In the genomic region with DNA sequence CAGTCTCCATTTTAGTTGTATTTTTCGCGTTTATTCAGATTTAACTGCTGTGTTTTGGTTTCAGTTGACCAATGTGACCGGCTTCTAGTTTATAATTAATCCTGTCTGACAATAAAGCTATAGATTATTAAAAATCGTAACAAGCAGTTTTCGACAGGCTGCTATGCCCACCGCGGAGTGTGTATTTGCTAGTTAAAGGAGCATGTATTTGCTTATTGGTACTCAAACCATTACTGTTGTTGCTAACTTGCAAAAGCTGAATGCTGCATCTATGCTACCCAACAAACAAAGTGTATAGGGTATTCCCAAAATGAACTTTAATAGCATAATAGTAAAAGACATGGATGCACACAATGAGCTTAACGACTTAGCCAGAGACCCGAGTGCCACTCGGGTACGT, we compare ENCODE assay signal across 6 fruit fly cellular contexts.
TF ChIP-seq lines count a peak whose summit lies in the region.

A gene (minus strand): TSS at position 100 of the 400 bp plus-strand sequence.

- TF ChIP-seq CTCF in S2 (optimal IDR thresholded peaks at IDR 0.05; lab: Kevin White, UChicago), result peak; percentile 53 to 55
- peak; percentile 58 for TF ChIP-seq CTCF in whole organism, embryonic (GFP tag; optimal IDR thresholded peaks at IDR 0.05; lab: Kevin White, UChicago)

TF ChIP-seq in whole organism, adult, 20 proteins besides CTCF, POLR2A, EP300 and RAD21 (continues in another document):
- TF ChIP-seq ovo (GFP tag; optimal IDR thresholded peaks at IDR 0.05; lab: Kevin White, UChicago) (peak; percentile 44), pad (GFP tag; optimal IDR thresholded peaks at IDR 0.05; lab: Kevin White, UChicago) (peak; percentile 23), CG12768 (GFP tag; optimal IDR thresholded peaks at IDR 0.05; lab: Kevin White, UChicago) (peak; percentile 6), kay (GFP tag; lab: Kevin White, UChicago; ENCODE audit: borderline replicate concordance) (no peak), CG11617 (GFP tag; optimal IDR thresholded peaks at IDR 0.05; lab: Kevin White, UChicago) (no peak), bab1 (GFP tag; optimal IDR thresholded peaks at IDR 0.05; lab: Kevin White, UChicago) (peak; percentile 70), cic (GFP tag; optimal IDR thresholded peaks at IDR 0.05; lab: Kevin White, UChicago) (peak; percentile 5), Hr96 (GFP tag; optimal IDR thresholded peaks at IDR 0.05; lab: Kevin White, UChicago) (no peak), Clk (GFP tag; optimal IDR thresholded peaks at IDR 0.05; lab: Kevin White, UChicago) (no peak), Mnt (GFP tag; optimal IDR thresholded peaks at IDR 0.05; lab: Kevin White, UChicago) (peak; percentile 99), CG5204 (GFP tag; optimal IDR thresholded peaks at IDR 0.05; lab: Kevin White, UChicago) (no peak), CG1620 (GFP tag; optimal IDR thresholded peaks at IDR 0.05; lab: Kevin White, UChicago) (peak; percentile 1), Crg-1 (GFP tag; optimal IDR thresholded peaks at IDR 0.05; lab: Kevin White, UChicago) (peak; percentile 53), cnc (optimal IDR thresholded peaks at IDR 0.05; lab: Kevin White, UChicago) (no peak), CG7045 (GFP tag; optimal IDR thresholded peaks at IDR 0.05; lab: Kevin White, UChicago) (no peak), tj (GFP tag; optimal IDR thresholded peaks at IDR 0.05; lab: Kevin White, UChicago) (no peak), CG7101 (tag; optimal IDR thresholded peaks at IDR 0.05; lab: Kevin White, UChicago) (peak; percentile 26)

TF ChIP-seq in whole organism, embryonic, 481 proteins besides CTCF, POLR2A, EP300 and RAD21 (continues in another document):
- TF ChIP-seq lab (GFP tag; optimal IDR thresholded peaks at IDR 0.05; lab: Kevin White, UChicago) (peak; percentile 40), NfI (GFP tag; optimal IDR thresholded peaks at IDR 0.05; lab: Kevin White, UChicago) (peak; percentile 49), dpn (GFP tag; optimal IDR thresholded peaks at IDR 0.05; lab: Kevin White, UChicago) (peak; percentile 64 to 71), CG6654 (GFP tag; optimal IDR thresholded peaks at IDR 0.05; lab: Kevin White, UChicago) (peak; percentile 16), CG17385 (GFP tag; optimal IDR thresholded peaks at IDR 0.05; lab: Kevin White, UChicago) (no peak), Oli (tag; optimal IDR thresholded peaks at IDR 0.05; lab: Kevin White, UChicago) (peak; percentile 3), ken (GFP tag; IDR thresholded peaks at IDR 0.05; lab: Robert Waterston, UW) (no peak), CG17186 (GFP tag; optimal IDR thresholded peaks at IDR 0.05; lab: Kevin White, UChicago) (peak; percentile 5), CG34376 (GFP tag; optimal IDR thresholded peaks at IDR 0.05; lab: Kevin White, UChicago) (no peak), NFAT (GFP tag; IDR thresholded peaks at IDR 0.05; lab: Robert Waterston, UW) (peak; percentile 63; the same call in 1 of the 2 replicates), btn (GFP tag; optimal IDR thresholded peaks at IDR 0.05; lab: Kevin White, UChicago) (no peak), CG9932 (GFP tag; IDR thresholded peaks at IDR 0.05; lab: Robert Waterston, UW) (peak; percentile 73), zfh1 (GFP tag; IDR thresholded peaks at IDR 0.05; lab: Robert Waterston, UW) (peak; percentile 51; the same call in 2 of the 3 replicates), jigr1 (GFP tag; IDR thresholded peaks at IDR 0.05; lab: Robert Waterston, UW) (no peak), Hmx (GFP tag; optimal IDR thresholded peaks at IDR 0.05; lab: Kevin White, UChicago) (no peak), grn (GFP tag; optimal IDR thresholded peaks at IDR 0.05; lab: Kevin White, UChicago) (no peak), CG12236 (GFP tag; optimal IDR thresholded peaks at IDR 0.05; lab: Kevin White, UChicago) (no peak), trem (tag; optimal IDR thresholded peaks at IDR 0.05; lab: Kevin White, UChicago) (no peak)

TF ChIP-seq in whole organism, prepupa, 60 proteins besides CTCF, POLR2A, EP300 and RAD21:
- TF ChIP-seq cyc (GFP tag; optimal IDR thresholded peaks at IDR 0.05; lab: Kevin White, UChicago) (peak; percentile 19), lz (GFP tag; optimal IDR thresholded peaks at IDR 0.05; lab: Kevin White, UChicago) (peak; percentile 16), CG3032 (tag; optimal IDR thresholded peaks at IDR 0.05; lab: Kevin White, UChicago) (peak; percentile 30), Sox15 (GFP tag; optimal IDR thresholded peaks at IDR 0.05; lab: Kevin White, UChicago) (no peak), fkh (GFP tag; optimal IDR thresholded peaks at IDR 0.05; lab: Kevin White, UChicago) (peak; percentile 76), Sox14 (GFP tag; optimal IDR thresholded peaks at IDR 0.05; lab: Kevin White, UChicago) (peak; percentile 53), CG6163 (GFP tag; IDR thresholded peaks at IDR 0.05; lab: Robert Waterston, UW) (peak; percentile 34; the same call in 1 of the 3 replicates), CG32006 (GFP tag; optimal IDR thresholded peaks at IDR 0.05; lab: Kevin White, UChicago) (no peak), CG31627 (GFP tag; optimal IDR thresholded peaks at IDR 0.05; lab: Kevin White, UChicago) (peak; percentile 30), CG11294 (GFP tag; IDR thresholded peaks at IDR 0.05; lab: Robert Waterston, UW) (0 out of 2 replicates have a peak, but pooled peaks have one; percentile 14), net (GFP tag; optimal IDR thresholded peaks at IDR 0.05; lab: Kevin White, UChicago) (no peak), Hr39 (GFP tag; optimal IDR thresholded peaks at IDR 0.05; lab: Kevin White, UChicago) (peak; percentile 35), dsx (GFP tag; optimal IDR thresholded peaks at IDR 0.05; lab: Kevin White, UChicago; ENCODE audit: poor library complexity, severe bottlenecking) (peak; percentile 33)

TF ChIP-seq in whole organism, pupa, 21 proteins besides CTCF, POLR2A, EP300 and RAD21:
- TF ChIP-seq gl (tag; optimal IDR thresholded peaks at IDR 0.05; lab: Kevin White, UChicago) (no peak), CG10348 (GFP tag; IDR thresholded peaks at IDR 0.05; lab: Robert Waterston, UW) (no peak), Pif1A (GFP tag; optimal IDR thresholded peaks at IDR 0.05; lab: Kevin White, UChicago) (no peak), CG4496 (GFP tag; IDR thresholded peaks at IDR 0.05; lab: Robert Waterston, UW) (peak; percentile 41; the same call in 1 of the 3 replicates), CG12605 (GFP tag; IDR thresholded peaks at IDR 0.05; lab: Robert Waterston, UW) (no peak), fd96Ca (GFP tag; IDR thresholded peaks at IDR 0.05; lab: Robert Waterston, UW) (0 out of 3 replicates have a peak, but pooled peaks have one; percentile 14)

TF ChIP-seq in whole organism, wandering third instar larva, 38 proteins besides CTCF, POLR2A, EP300 and RAD21 (continues in another document):
- TF ChIP-seq dl (GFP tag; optimal IDR thresholded peaks at IDR 0.05; lab: Kevin White, UChicago; ENCODE audit: insufficient read depth in 1 of 2, partially characterized antibody in 2 of 2) (peak in 1 of 2 experiments; percentile 20), h (GFP tag; optimal IDR thresholded peaks at IDR 0.05; lab: Kevin White, UChicago) (no peak), Vsx2 (GFP tag; optimal IDR thresholded peaks at IDR 0.05; lab: Kevin White, UChicago; ENCODE audit: partially characterized antibody) (peak; percentile 41), dmrt93B (GFP tag; optimal IDR thresholded peaks at IDR 0.05; lab: Kevin White, UChicago) (peak; percentile 8), Hr83 (GFP tag; optimal IDR thresholded peaks at IDR 0.05; lab: Kevin White, UChicago; ENCODE audit: poor library complexity, severe bottlenecking) (no peak), Mio (GFP tag; optimal IDR thresholded peaks at IDR 0.05; lab: Kevin White, UChicago) (no peak), Rel (GFP tag; optimal IDR thresholded peaks at IDR 0.05; lab: Kevin White, UChicago) (no peak), Rel (tag; optimal IDR thresholded peaks at IDR 0.05; lab: Kevin White, UChicago) (peak; percentile 86), pan (optimal IDR thresholded peaks at IDR 0.05; lab: Kevin White, UChicago) (no peak), CrebA (GFP tag; optimal IDR thresholded peaks at IDR 0.05; lab: Kevin White, UChicago; ENCODE audit: borderline replicate concordance) (no peak), sv (GFP tag; optimal IDR thresholded peaks at IDR 0.05; lab: Kevin White, UChicago) (no peak), Jra (GFP tag; optimal IDR thresholded peaks at IDR 0.05; lab: Kevin White, UChicago) (no peak), dsf (GFP tag; optimal IDR thresholded peaks at IDR 0.05; lab: Kevin White, UChicago; ENCODE audit: borderline replicate concordance) (no peak), Myc (optimal IDR thresholded peaks at IDR 0.05; lab: Kevin White, UChicago) (peak; percentile 44), Dfd (GFP tag; optimal IDR thresholded peaks at IDR 0.05; lab: Kevin White, UChicago) (no peak), woc (GFP tag; optimal IDR thresholded peaks at IDR 0.05; lab: Kevin White, UChicago) (peak; percentile 88), ey (GFP tag; optimal IDR thresholded peaks at IDR 0.05; lab: Kevin White, UChicago) (no peak), CG9705 (GFP tag; optimal IDR thresholded peaks at IDR 0.05; lab: Kevin White, UChicago) (peak; percentile 7), lola (GFP tag; optimal IDR thresholded peaks at IDR 0.05; lab: Kevin White, UChicago) (no peak), rgr (GFP tag; optimal IDR thresholded peaks at IDR 0.05; lab: Kevin White, UChicago) (peak; percentile 6), sage (GFP tag; optimal IDR thresholded peaks at IDR 0.05; lab: Kevin White, UChicago) (no peak), foxo (GFP tag; optimal IDR thresholded peaks at IDR 0.05; lab: Kevin White, UChicago) (peak in 1 of 2 experiments; percentile 6), Abd-B (GFP tag; optimal IDR thresholded peaks at IDR 0.05; lab: Kevin White, UChicago) (no peak), tai (GFP tag; optimal IDR thresholded peaks at IDR 0.05; lab: Kevin White, UChicago) (no peak), Dif (GFP tag; optimal IDR thresholded peaks at IDR 0.05; lab: Kevin White, UChicago; ENCODE audit: partially characterized antibody) (peak; percentile 90), jim (GFP tag; optimal IDR thresholded peaks at IDR 0.05; lab: Kevin White, UChicago) (no peak), CG32264 (GFP tag; optimal IDR thresholded peaks at IDR 0.05; lab: Kevin White, UChicago) (no peak), br (GFP tag; optimal IDR thresholded peaks at IDR 0.05; lab: Kevin White, UChicago) (no peak), HLH106 (tag; optimal IDR thresholded peaks at IDR 0.05; lab: Kevin White, UChicago) (peak; percentile 44), N (GFP tag; optimal IDR thresholded peaks at IDR 0.05; lab: Kevin White, UChicago) (no peak), Hnf4 (GFP tag; optimal IDR thresholded peaks at IDR 0.05; lab: Kevin White, UChicago) (peak; percentile 29), brk (GFP tag; optimal IDR thresholded peaks at IDR 0.05; lab: Kevin White, UChicago) (no peak), Sp1 (GFP tag; optimal IDR thresholded peaks at IDR 0.05; lab: Kevin White, UChicago) (no peak), OdsH (GFP tag; optimal IDR thresholded peaks at IDR 0.05; lab: Kevin White, UChicago) (no peak), GATAd (GFP tag; optimal IDR thresholded peaks at IDR 0.05; lab: Kevin White, UChicago) (no peak), Hr78 (GFP tag; optimal IDR thresholded peaks at IDR 0.05; lab: Kevin White, UChicago) (no peak)
